Fruit fly (Drosophila melanogaster) whole organism, wandering third instar larva: Measurements from ENCODE around the gene kdn.
A peak's percentile ranks its signal among the peaks of the same experiment; 100 is the strongest.

Experiments used
- Abd-B ChIP-seq: fragments of >200 bp; optimal IDR thresholded peaks from 2 replicates; lab custom pipeline; 2017; ENCODE audit warnings: missing biosample characterization, missing genetic modification characterization
- CG32264 ChIP-seq: fragments of 200-800 bp; sonication (Bioruptor generic); optimal IDR thresholded peaks from 2 replicates; lab custom pipeline; 2016; ENCODE audit warnings: missing biosample characterization, missing genetic modification characterization
- CG9705 ChIP-seq: fragments of 200-800 bp; sonication (Bioruptor generic); optimal IDR thresholded peaks from 2 replicates; lab custom pipeline; 2018; ENCODE audit warnings: missing biosample characterization, mild to moderate bottlenecking, missing genetic modification characterization
- CrebA ChIP-seq: fragments of 200-800 bp; sonication (Bioruptor generic); optimal IDR thresholded peaks from 2 replicates; lab custom pipeline; 2016; ENCODE audit warnings: missing biosample characterization, mild to moderate bottlenecking, missing genetic modification characterization, borderline replicate concordance
- Dfd ChIP-seq: fragments of >200 bp; optimal IDR thresholded peaks from 2 replicates; lab custom pipeline; 2017; ENCODE audit warnings: missing biosample characterization, missing genetic modification characterization
- Dif ChIP-seq: fragments of 200-275, 200-300 bp; sonication (Bioruptor generic); optimal IDR thresholded peaks from 2 replicates; lab custom pipeline; 2018; ENCODE audit warnings: missing biosample characterization, missing genetic modification characterization; ENCODE audit not compliant: partially characterized antibody
- GATAd ChIP-seq: sonication (Bioruptor generic); optimal IDR thresholded peaks from 2 replicates; lab custom pipeline; 2016; ENCODE audit warnings: missing biosample characterization, missing genetic modification characterization
- HLH106 ChIP-seq: fragments of 200-800 bp; optimal IDR thresholded peaks from 3 replicates; lab custom pipeline; 2019; ENCODE audit warnings: missing biosample characterization, mild to moderate bottlenecking, missing genetic modification characterization, moderate library complexity
- Hnf4 ChIP-seq: fragments of 200-800 bp; sonication (Bioruptor generic); optimal IDR thresholded peaks from 2 replicates; lab custom pipeline; 2016; ENCODE audit warnings: missing biosample characterization, mild to moderate bottlenecking, missing genetic modification characterization
- Hr78 ChIP-seq: fragments of >200 bp; optimal IDR thresholded peaks from 2 replicates; lab custom pipeline; 2017; ENCODE audit warnings: missing biosample characterization, missing genetic modification characterization
- Hr83 ChIP-seq: fragments of 200-300 bp; sonication (Bioruptor generic); optimal IDR thresholded peaks from 2 replicates; lab custom pipeline; 2016; ENCODE audit warnings: missing biosample characterization, mild to moderate bottlenecking, missing genetic modification characterization, moderate library complexity; ENCODE audit not compliant: poor library complexity, severe bottlenecking
- Jra ChIP-seq: sonication (Bioruptor generic); optimal IDR thresholded peaks from 2 replicates; lab custom pipeline; 2016; ENCODE audit warnings: missing biosample characterization, missing genetic modification characterization
- Mio ChIP-seq: sonication (Bioruptor generic); optimal IDR thresholded peaks from 2 replicates; lab custom pipeline; 2016; ENCODE audit warnings: missing biosample characterization, missing genetic modification characterization
- Myc ChIP-seq: fragments of >200 bp; optimal IDR thresholded peaks from 2 replicates; lab custom pipeline; 2017
- N ChIP-seq: fragments of >200 bp; optimal IDR thresholded peaks from 2 replicates; lab custom pipeline; 2018; ENCODE audit warnings: missing biosample characterization, missing external identifiers, missing genetic modification characterization
- OdsH ChIP-seq: fragments of 200-800 bp; sonication (Bioruptor generic); optimal IDR thresholded peaks from 2 replicates; lab custom pipeline; 2016; ENCODE audit warnings: missing biosample characterization, mild to moderate bottlenecking, missing genetic modification characterization
- Rel ChIP-seq, 2 experiments: fragments of 200-800 bp; sonication (Bioruptor generic) in 1 of 2; optimal IDR thresholded peaks; 2 replicates in 1 of 2; 3 replicates in 1 of 2; lab custom pipeline; 2016 to 2019; ENCODE audit warnings: mild to moderate bottlenecking in 2 of 2, missing biosample characterization in 2 of 2, missing genetic modification characterization in 2 of 2, moderate library complexity in 1 of 2
- Sp1 ChIP-seq: fragments of 200-800 bp; sonication (Bioruptor generic); optimal IDR thresholded peaks from 3 replicates; lab custom pipeline; 2019; ENCODE audit warnings: missing biosample characterization, mild to moderate bottlenecking, missing genetic modification characterization, moderate library complexity
- Vsx2 ChIP-seq: fragments of 200-300, 225-300 bp; sonication (Bioruptor generic); optimal IDR thresholded peaks from 2 replicates; lab custom pipeline; 2018; ENCODE audit warnings: missing biosample characterization, missing genetic modification characterization; ENCODE audit not compliant: partially characterized antibody
- br ChIP-seq: fragments of 200-800 bp; sonication (Bioruptor generic); optimal IDR thresholded peaks from 2 replicates; lab custom pipeline; 2016; ENCODE audit warnings: missing biosample characterization, missing genetic modification characterization
- brk ChIP-seq: fragments of 200-800 bp; sonication (Bioruptor generic); optimal IDR thresholded peaks from 2 replicates; lab custom pipeline; 2016; ENCODE audit warnings: missing biosample characterization, mild to moderate bottlenecking, missing genetic modification characterization
- dl ChIP-seq, 2 experiments: fragments of 175-275, 200-275 bp in 1 of 2; fragments of 200-275 bp in 1 of 2; sonication (Bioruptor generic); optimal IDR thresholded peaks; lab custom pipeline; 2018; ENCODE audit warnings: mild to moderate bottlenecking in 2 of 2, missing biosample characterization in 2 of 2, missing genetic modification characterization in 2 of 2, moderate library complexity in 2 of 2; ENCODE audit not compliant: partially characterized antibody in 2 of 2, insufficient read depth in 1 of 2
- dmrt93B ChIP-seq: fragments of 200-800 bp; sonication (Bioruptor generic); optimal IDR thresholded peaks from 2 replicates; lab custom pipeline; 2018; ENCODE audit warnings: missing biosample characterization, mild to moderate bottlenecking, missing genetic modification characterization
- dsf ChIP-seq: sonication (Bioruptor generic); optimal IDR thresholded peaks from 2 replicates; lab custom pipeline; 2016; ENCODE audit warnings: missing biosample characterization, missing genetic modification characterization, borderline replicate concordance
- ey ChIP-seq: fragments of 200-800 bp; sonication (Bioruptor generic); optimal IDR thresholded peaks from 2 replicates; lab custom pipeline; 2016; ENCODE audit warnings: missing biosample characterization, missing genetic modification characterization
- foxo ChIP-seq, 2 experiments: fragments of 200-800 bp; sonication (Bioruptor generic); optimal IDR thresholded peaks; 2 replicates in 1 of 2; 3 replicates in 1 of 2; lab custom pipeline; 2016 to 2017; ENCODE audit warnings: missing biosample characterization in 2 of 2, missing genetic modification characterization in 2 of 2
- fru ChIP-seq: fragments of 200-800 bp; sonication (Bioruptor generic); optimal IDR thresholded peaks from 3 replicates; lab custom pipeline; 2016; ENCODE audit warnings: missing biosample characterization, mild to moderate bottlenecking, missing genetic modification characterization
- h ChIP-seq: fragments of 200-800 bp; sonication (Bioruptor generic); optimal IDR thresholded peaks from 3 replicates; lab custom pipeline; 2016; ENCODE audit warnings: missing biosample characterization, mild to moderate bottlenecking, missing genetic modification characterization
- jim ChIP-seq: fragments of 175-275, 200-325 bp; sonication (Bioruptor generic); optimal IDR thresholded peaks from 2 replicates; lab custom pipeline; 2016; ENCODE audit warnings: missing biosample characterization, mild to moderate bottlenecking, missing genetic modification characterization
- lola ChIP-seq: fragments of >200 bp; optimal IDR thresholded peaks from 2 replicates; lab custom pipeline; 2017; ENCODE audit warnings: missing biosample characterization, missing genetic modification characterization
- pan ChIP-seq: fragments of >200 bp; optimal IDR thresholded peaks from 2 replicates; lab custom pipeline; 2017
- psq ChIP-seq: fragments of 200-800 bp; sonication (Bioruptor generic); optimal IDR thresholded peaks from 3 replicates; lab custom pipeline; 2017; ENCODE audit warnings: missing biosample characterization, mild to moderate bottlenecking, missing genetic modification characterization, moderate library complexity
- rgr ChIP-seq: fragments of 200-800 bp; sonication (Bioruptor generic); optimal IDR thresholded peaks from 3 replicates; lab custom pipeline; 2016; ENCODE audit warnings: missing biosample characterization, mild to moderate bottlenecking, missing genetic modification characterization
- sage ChIP-seq: fragments of 200-800 bp; sonication (Bioruptor generic); optimal IDR thresholded peaks from 2 replicates; lab custom pipeline; 2016; ENCODE audit warnings: missing biosample characterization, mild to moderate bottlenecking, missing genetic modification characterization
- sv ChIP-seq: fragments of 200-800 bp; sonication (Bioruptor generic); optimal IDR thresholded peaks from 3 replicates; lab custom pipeline; 2016; ENCODE audit warnings: missing biosample characterization, missing genetic modification characterization
- tai ChIP-seq: sonication (Bioruptor generic); optimal IDR thresholded peaks from 2 replicates; lab custom pipeline; 2016; ENCODE audit warnings: missing biosample characterization, missing genetic modification characterization
- usp ChIP-seq: fragments of >200 bp; optimal IDR thresholded peaks from 2 replicates; lab custom pipeline; 2017; ENCODE audit warnings: missing biosample characterization, missing genetic modification characterization
- woc ChIP-seq: sonication (Bioruptor generic); optimal IDR thresholded peaks from 2 replicates; lab custom pipeline; 2016; ENCODE audit warnings: missing biosample characterization, mild to moderate bottlenecking, missing genetic modification characterization

Gene kdn

dm6 chrX:6346153-6346552, 4.3 kb upstream of the kdn start:
- no peak for TF ChIP-seq HLH106 (tag; lab: Kevin White, UChicago)

- TF ChIP-seq fru (GFP tag; lab: Kevin White, UChicago) (peak; percentile 9), h (peak; percentile 39), dl (GFP tag; optimal IDR thresholded peaks at IDR 0.05; lab: Kevin White, UChicago; ENCODE audit: insufficient read depth in 1 of 2, partially characterized antibody in 2 of 2) (peak in 1 of 2 experiments; percentile 23), sv (no peak), jim (no peak), Rel (GFP tag; optimal IDR thresholded peaks at IDR 0.05; lab: Kevin White, UChicago) (no peak), Rel (tag; optimal IDR thresholded peaks at IDR 0.05; lab: Kevin White, UChicago) (peak; percentile 72), rgr (peak; percentile 63), GATAd (GFP tag; lab: Kevin White, UChicago) (no peak), foxo (GFP tag; optimal IDR thresholded peaks at IDR 0.05; lab: Kevin White, UChicago) (peak in 1 of 2 experiments; percentile 48), psq (GFP tag; lab: Kevin White, UChicago) (peak; percentile 68), Mio (GFP tag; lab: Kevin White, UChicago) (no peak), CG9705 (GFP tag; lab: Kevin White, UChicago) (peak; percentile 22), Myc (lab: Kevin White, UChicago) (no peak), CrebA (GFP tag; lab: Kevin White, UChicago) (no peak), brk (GFP tag; lab: Kevin White, UChicago) (no peak), HLH106 (tag; lab: Kevin White, UChicago) (peak; percentile 20), Dif (GFP tag; lab: Kevin White, UChicago) (no peak), pan (lab: Kevin White, UChicago) (no peak), usp (GFP tag; lab: Kevin White, UChicago) (no peak), br (peak; percentile 56), Hnf4 (GFP tag; lab: Kevin White, UChicago) (peak; percentile 55), dmrt93B (no peak), Abd-B (GFP tag; lab: Kevin White, UChicago) (no peak), CG32264 (GFP tag; lab: Kevin White, UChicago) (no peak), Sp1 (peak; percentile 55), ey (GFP tag; lab: Kevin White, UChicago) (peak; percentile 20), Hr78 (no peak), lola (GFP tag; lab: Kevin White, UChicago) (no peak), N (GFP tag; lab: Kevin White, UChicago) (no peak), tai (GFP tag; lab: Kevin White, UChicago) (no peak), woc (GFP tag; lab: Kevin White, UChicago) (no peak), dsf (GFP tag; lab: Kevin White, UChicago) (peak; percentile 12), Jra (GFP tag; lab: Kevin White, UChicago) (no peak), OdsH (GFP tag; lab: Kevin White, UChicago) (peak; percentile 39), sage (no peak), Hr83 (GFP tag; lab: Kevin White, UChicago) (no peak), Dfd (GFP tag; lab: Kevin White, UChicago) (no peak), Vsx2 (GFP tag; lab: Kevin White, UChicago) (no peak)
Measured at dm6 chrX:6346926-6347367, 3.5 kb upstream of the kdn start, which contains the start of gene CG3847. CG3847 (plus strand) TSS chrX:6347103.

dm6 chrX:6349231-6349630, 1.2 kb upstream of the kdn start:
- TF ChIP-seq pan (lab: Kevin White, UChicago) (no peak), Rel (GFP tag; optimal IDR thresholded peaks at IDR 0.05; lab: Kevin White, UChicago) (no peak), Rel (tag; optimal IDR thresholded peaks at IDR 0.05; lab: Kevin White, UChicago) (peak; percentile 92)
